Fruit fly (Drosophila melanogaster): Measurements from ENCODE around the gene CG13116.

DNA sequence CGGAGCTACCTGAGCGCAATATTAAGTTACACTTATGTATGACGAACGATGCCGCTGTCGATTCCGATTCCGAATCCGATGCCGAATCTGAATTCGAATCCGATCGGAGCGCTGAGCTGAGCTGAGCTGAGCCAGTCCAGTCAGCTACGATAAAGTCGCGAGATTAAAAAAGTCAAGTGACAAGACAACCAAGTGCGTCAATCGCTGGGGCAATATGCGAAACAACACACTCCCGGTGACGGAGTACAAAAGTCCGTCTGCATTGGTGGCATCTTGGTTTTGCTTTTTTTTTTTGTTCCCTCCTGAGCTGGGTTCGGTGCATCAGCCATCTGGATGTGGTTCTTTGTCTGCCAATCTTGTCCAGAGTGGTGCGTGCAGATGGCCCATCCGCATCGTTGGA, 50.0 kb downstream of the CG13116 start:
- no peak for TF ChIP-seq tll (GFP tag; optimal IDR thresholded peaks at IDR 0.05)
- TF ChIP-seq CG8290 (GFP tag; optimal IDR thresholded peaks at IDR 0.05) = no peak
- TF ChIP-seq CG8290 (tag; optimal IDR thresholded peaks at IDR 0.05) = no peak
- TF ChIP-seq CG7928 (GFP tag; optimal IDR thresholded peaks at IDR 0.05) = no peak
- TF ChIP-seq grau (tag; optimal IDR thresholded peaks at IDR 0.05) = no peak
- TF ChIP-seq GATAe (GFP tag; conservative IDR thresholded peaks at IDR 0.05) = no peak
- TF ChIP-seq CG6813 (GFP tag; optimal IDR thresholded peaks at IDR 0.05) = no peak
- TF ChIP-seq nerfin-2 (GFP tag; IDR thresholded peaks at IDR 0.05; ENCODE audit: partially characterized antibody) = no peak
